Worm (Caenorhabditis elegans) whole organism, mixed stage, embryonic: ENCODE results near the gene gop-1.

ENCODE experiments used
- cnd-1 ChIP-seq: fragments of 200-800 bp; sonication (Bioruptor generic); optimal IDR thresholded peaks from 2 replicates; lab custom pipeline; 2018; ENCODE audit warnings: mild to moderate bottlenecking, missing genetic modification characterization, missing compliant biosample characterization
- hlh-1 ChIP-seq: fragments of 150-350 bp; optimal IDR thresholded peaks from 2 replicates; lab custom pipeline; 2014; ENCODE audit warnings: missing biosample characterization, missing genetic modification reagents, missing genetic modification characterization
- nhr-237 ChIP-seq: fragments of 150-350 bp; optimal IDR thresholded peaks from 2 replicates; lab custom pipeline; 2014; ENCODE audit warnings: missing biosample characterization, missing genetic modification characterization
- snpc-4 ChIP-seq: fragments of 150-350 bp; optimal IDR thresholded peaks from 2 replicates; lab custom pipeline; 2014; ENCODE audit warnings: missing biosample characterization, missing genetic modification characterization

- no peak for TF ChIP-seq snpc-4 (tag; lab: Kevin White, UChicago)
- TF ChIP-seq cnd-1 (tag; lab: Kevin White, UChicago), result no peak
- no peak for TF ChIP-seq nhr-237 (tag; lab: Kevin White, UChicago)
- no peak for TF ChIP-seq hlh-1 (tag; lab: Kevin White, UChicago)
Observed at ce11 chrIII:5230415-5230814, 23.8 kb upstream of the gop-1 start, which contains the start of gene prmt-5.
